Fruit fly (Drosophila melanogaster) ovary, adult (tissue): Measurements from ENCODE around the gene CG7183.

Source experiments
- CG17801 ChIP-seq: fragments of 200-800 bp; optimal IDR thresholded peaks from 2 replicates; lab custom pipeline; 2019; ENCODE audit warnings: missing biosample characterization, mild to moderate bottlenecking, missing genetic modification characterization, moderate library complexity; ENCODE audit not compliant: partially characterized antibody

CG7183 gene

dm6 chr3R:18171983-18172967 lies 48.2 kb downstream of the CG7183 start:
- TF ChIP-seq CG17801, result peak; percentile 75

DNA sequence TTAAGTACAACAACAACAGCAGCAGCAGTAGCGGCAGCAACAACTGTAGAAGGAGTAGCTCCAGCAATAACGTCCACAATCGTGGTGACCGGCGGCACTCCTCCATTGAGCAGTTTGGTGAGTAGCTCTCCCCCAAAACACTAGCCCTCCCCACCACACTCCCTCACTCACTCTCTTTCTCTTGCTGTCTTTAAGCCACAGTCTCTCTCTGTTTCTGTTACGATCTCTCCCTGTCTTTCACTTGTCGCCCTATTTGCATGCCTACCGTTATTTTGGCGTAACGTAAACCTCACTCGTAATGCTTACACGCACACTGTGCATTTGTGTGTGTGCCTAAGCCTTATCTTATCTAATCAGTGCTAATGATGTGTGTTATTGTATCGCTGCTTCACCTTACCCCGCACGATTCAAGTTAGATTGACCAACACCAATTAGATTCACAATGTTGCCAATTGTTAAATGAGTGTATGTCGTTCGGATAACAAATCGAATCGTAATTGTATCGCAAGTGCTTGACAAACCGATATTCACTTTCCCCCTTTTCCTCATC lies 50.4 kb downstream of the CG7183 start:
- TF ChIP-seq CG17801, result no peak

- no peak for TF ChIP-seq CG17801
These were observed 51.6 kb downstream of the CG7183 start for dm6 chr3R:18168929-18169350.

dm6 chr3R:18168398-18168797 lies 52.1 kb downstream of the CG7183 start:
- peak; percentile 23 for TF ChIP-seq CG17801
